Worm (Caenorhabditis elegans) whole organism, L3 larva: ENCODE results near the gene R01H2.7.

Experiments
- ZK546.5 ChIP-seq: sonication (generic microtip); optimal IDR thresholded peaks from 2 replicates; lab custom pipeline; 2017; ENCODE audit warnings: missing biosample characterization, missing genetic modification characterization
- aly-2 ChIP-seq: fragments of 150-350 bp; optimal IDR thresholded peaks from 2 replicates; lab custom pipeline; 2014; ENCODE audit warnings: missing biosample characterization, missing genetic modification characterization
- elt-1 ChIP-seq: fragments of 150-350 bp; optimal IDR thresholded peaks from 2 replicates; lab custom pipeline; 2014; ENCODE audit warnings: missing biosample characterization, missing genetic modification characterization
- nhr-11 ChIP-seq: fragments of 150-350 bp; optimal IDR thresholded peaks from 2 replicates; lab custom pipeline; 2014; ENCODE audit warnings: missing biosample characterization, missing genetic modification characterization

- TF ChIP-seq elt-1 (no peak), nhr-11 (no peak), ZK546.5 (tag; lab: Kevin White, UChicago) (no peak), aly-2 (tag; lab: Kevin White, UChicago) (no peak)
Observed at ce11 chrIII:6993179-6993578, 52.4 kb downstream of the R01H2.7 start.
